Worm (Caenorhabditis elegans) whole organism, young adult: Measurements from ENCODE around the gene rpb-12.

ENCODE experiments used
- B0261.1 ChIP-seq: sonication (generic microtip); optimal IDR thresholded peaks from 2 replicates; lab custom pipeline; 2016; ENCODE audit warnings: mild to moderate bottlenecking, missing genetic modification characterization, moderate library complexity, missing compliant biosample characterization
- B0336.3 ChIP-seq: fragments of 200-800 bp; sonication (Bioruptor generic); IDR thresholded peaks from 2 replicates; pipeline ENCODE4 v1.3.6; 2022; ENCODE audit warnings: missing genetic modification characterization, missing compliant biosample characterization
- F22D6.2 ChIP-seq: sonication (generic microtip); optimal IDR thresholded peaks from 2 replicates; lab custom pipeline; 2016; ENCODE audit warnings: mild to moderate bottlenecking, missing genetic modification characterization, missing compliant biosample characterization
- F33H1.4 ChIP-seq: fragments of 200-800 bp; sonication (Bioruptor generic); IDR thresholded peaks from 2 replicates; pipeline ENCODE4 v1.3.6; 2022; ENCODE audit warnings: missing genetic modification reagents, missing genetic modification characterization, missing compliant biosample characterization
- F37B4.10 ChIP-seq: fragments of 200-800 bp; sonication (Bioruptor generic); IDR thresholded peaks from 2 replicates; pipeline ENCODE4 v1.3.6; 2022; ENCODE audit warnings: missing genetic modification characterization, missing compliant biosample characterization
- F52B5.7 ChIP-seq: sonication (generic microtip); optimal IDR thresholded peaks from 2 replicates; lab custom pipeline; 2016; ENCODE audit warnings: mild to moderate bottlenecking, missing genetic modification characterization, missing compliant biosample characterization
- F57A8.1 ChIP-seq: fragments of 200-800 bp; sonication (Bioruptor generic); optimal IDR thresholded peaks from 2 replicates; lab custom pipeline; 2018; ENCODE audit warnings: mild to moderate bottlenecking, missing genetic modification characterization, moderate library complexity, missing compliant biosample characterization
- F57C9.4 ChIP-seq: sonication (generic microtip); optimal IDR thresholded peaks from 2 replicates; lab custom pipeline; 2017; ENCODE audit warnings: mild to moderate bottlenecking, missing genetic modification characterization, missing compliant biosample characterization
- K11D2.4 ChIP-seq: fragments of 200-800 bp; sonication (Bioruptor generic); IDR thresholded peaks from 2 replicates; pipeline ENCODE4 v1.3.6; 2022; ENCODE audit warnings: missing genetic modification reagents, missing genetic modification characterization, missing compliant biosample characterization
- K12H6.12 ChIP-seq: fragments of 200-800 bp; sonication (Bioruptor generic); optimal IDR thresholded peaks from 2 replicates; lab custom pipeline; 2018; ENCODE audit warnings: mild to moderate bottlenecking, missing genetic modification characterization, missing compliant biosample characterization
- T26A5.8 ChIP-seq: sonication (generic microtip); optimal IDR thresholded peaks from 2 replicates; lab custom pipeline; 2016; ENCODE audit warnings: missing genetic modification characterization, missing compliant biosample characterization
- Y67H2A.10 ChIP-seq: fragments of 200-800 bp; sonication (Bioruptor generic); conservative IDR thresholded peaks from 2 replicates; pipeline ENCODE4 v1.3.6; 2022; ENCODE audit warnings: missing genetic modification reagents, missing genetic modification characterization, missing compliant biosample characterization
- attf-5 ChIP-seq: fragments of 200-800 bp; sonication (Bioruptor generic); optimal IDR thresholded peaks from 2 replicates; lab custom pipeline; 2018; ENCODE audit warnings: mild to moderate bottlenecking, missing genetic modification characterization, missing compliant biosample characterization
- cebp-1 ChIP-seq, 2 experiments: fragments of 200-800 bp in 1 of 2; sonication (Bioruptor generic) in 1 of 2; sonication (generic microtip) in 1 of 2; IDR thresholded peaks in 1 of 2; optimal IDR thresholded peaks in 1 of 2; 2 replicates each; pipeline versions ENCODE4 v1.3.6 to Lab custom; 2017 to 2022; ENCODE audit warnings: missing compliant biosample characterization in 2 of 2, missing genetic modification characterization in 2 of 2, mild to moderate bottlenecking in 1 of 2, missing genetic modification reagents in 1 of 2, moderate library complexity in 1 of 2
- ceh-100 ChIP-seq: fragments of 200-800 bp; sonication (Bioruptor generic); IDR thresholded peaks from 2 replicates; pipeline ENCODE4 v1.3.6; 2022; ENCODE audit warnings: missing genetic modification reagents, missing genetic modification characterization, missing compliant biosample characterization
- ceh-58 ChIP-seq: fragments of 200-800 bp; sonication (Bioruptor generic); IDR thresholded peaks from 2 replicates; pipeline ENCODE4 v1.3.6; 2022; ENCODE audit warnings: missing genetic modification characterization, missing compliant biosample characterization
- egl-44 ChIP-seq: fragments of 200-800 bp; sonication (Bioruptor generic); IDR thresholded peaks from 2 replicates; pipeline ENCODE4 v1.3.6; 2022; ENCODE audit warnings: missing genetic modification reagents, missing genetic modification characterization, missing compliant biosample characterization
- hlh-12 ChIP-seq: sonication (generic microtip); optimal IDR thresholded peaks from 2 replicates; lab custom pipeline; 2016; ENCODE audit warnings: missing genetic modification characterization, missing compliant biosample characterization
- hlh-26 ChIP-seq: fragments of 200-800 bp; sonication (Bioruptor generic); conservative IDR thresholded peaks from 2 replicates; pipeline ENCODE4 v1.3.6; 2022; ENCODE audit warnings: missing genetic modification reagents, missing genetic modification characterization, missing compliant biosample characterization
- hmg-1.2 ChIP-seq: fragments of 200-800 bp; sonication (Bioruptor generic); IDR thresholded peaks from 2 replicates; pipeline ENCODE4 v1.3.6; 2022; ENCODE audit warnings: missing genetic modification reagents, missing genetic modification characterization, missing compliant biosample characterization
- lin-26 ChIP-seq: fragments of 200-800 bp; sonication (Bioruptor generic); IDR thresholded peaks from 2 replicates; pipeline ENCODE4 v1.3.6; 2022; ENCODE audit warnings: missing genetic modification reagents, missing genetic modification characterization, missing compliant biosample characterization
- lin-40 ChIP-seq: sonication (generic microtip); optimal IDR thresholded peaks from 2 replicates; lab custom pipeline; 2016; ENCODE audit warnings: missing genetic modification characterization, mild to moderate bottlenecking, missing compliant biosample characterization, missing genotype, missing genetic modification reagents
- lsl-1 ChIP-seq: fragments of 200-800 bp; sonication (Bioruptor generic); optimal IDR thresholded peaks from 2 replicates; lab custom pipeline; 2018; ENCODE audit warnings: mild to moderate bottlenecking, missing genetic modification characterization, moderate library complexity, missing compliant biosample characterization
- madf-6 ChIP-seq: fragments of 200-800 bp; sonication (Bioruptor generic); IDR thresholded peaks from 2 replicates; pipeline ENCODE4 v1.3.6; 2022; ENCODE audit warnings: missing genetic modification reagents, missing genetic modification characterization, missing compliant biosample characterization
- madf-8 ChIP-seq: fragments of 200-800 bp; sonication (Bioruptor generic); conservative IDR thresholded peaks from 2 replicates; pipeline ENCODE4 v1.3.6; 2022; ENCODE audit warnings: missing genetic modification reagents, missing genetic modification characterization, missing compliant biosample characterization
- mcd-1 ChIP-seq: fragments of 200-800 bp; sonication (Bioruptor generic); IDR thresholded peaks from 2 replicates; pipeline ENCODE4 v1.3.6; 2022; ENCODE audit warnings: missing genetic modification reagents, missing genetic modification characterization, missing compliant biosample characterization
- nhr-120 ChIP-seq: fragments of 200-800 bp; sonication (Bioruptor generic); IDR thresholded peaks from 2 replicates; pipeline ENCODE4 v1.3.6; 2022; ENCODE audit warnings: missing genetic modification characterization, missing compliant biosample characterization
- nhr-27 ChIP-seq: fragments of 200-800 bp; sonication (Bioruptor generic); optimal IDR thresholded peaks from 2 replicates; lab custom pipeline; 2018; ENCODE audit warnings: mild to moderate bottlenecking, missing genetic modification characterization, moderate library complexity, missing compliant biosample characterization
- nhr-80 ChIP-seq: sonication (generic microtip); optimal IDR thresholded peaks from 2 replicates; lab custom pipeline; 2016; ENCODE audit warnings: missing genetic modification characterization, missing compliant biosample characterization
- rcor-1 ChIP-seq: fragments of 200-800 bp; sonication (Bioruptor generic); IDR thresholded peaks from 2 replicates; pipeline ENCODE4 v1.3.6; 2022; ENCODE audit warnings: missing genetic modification reagents, missing genetic modification characterization, missing compliant biosample characterization
- rpc-1 ChIP-seq, 2 experiments: fragments of 150-350 bp in 1 of 2; sonication (generic microtip) in 1 of 2; optimal IDR thresholded peaks; 2 replicates each; lab custom pipeline; 2014 to 2018; ENCODE audit warnings: missing biosample characterization in 1 of 2, missing genetic modification characterization in 1 of 2, missing genetic modification reagents in 1 of 2, missing genotype in 1 of 2
- sea-2 ChIP-seq: fragments of 200-800 bp; sonication (Bioruptor generic); IDR thresholded peaks from 2 replicates; pipeline ENCODE4 v1.3.6; 2022; ENCODE audit warnings: missing genetic modification characterization, missing compliant biosample characterization
- snpc-1.1 ChIP-seq: sonication (generic microtip); optimal IDR thresholded peaks from 2 replicates; lab custom pipeline; 2017; ENCODE audit warnings: missing genetic modification characterization, mild to moderate bottlenecking, missing compliant biosample characterization, antibody characterized with exemption, moderate library complexity, missing genotype, missing genetic modification reagents; ENCODE audit not compliant: insufficient read depth
- xnd-1 ChIP-seq: sonication (generic microtip); optimal IDR thresholded peaks from 2 replicates; lab custom pipeline; 2016; ENCODE audit warnings: missing genotype, missing genetic modification reagents, missing genetic modification characterization, missing compliant biosample characterization

rpb-12 gene

DNA sequence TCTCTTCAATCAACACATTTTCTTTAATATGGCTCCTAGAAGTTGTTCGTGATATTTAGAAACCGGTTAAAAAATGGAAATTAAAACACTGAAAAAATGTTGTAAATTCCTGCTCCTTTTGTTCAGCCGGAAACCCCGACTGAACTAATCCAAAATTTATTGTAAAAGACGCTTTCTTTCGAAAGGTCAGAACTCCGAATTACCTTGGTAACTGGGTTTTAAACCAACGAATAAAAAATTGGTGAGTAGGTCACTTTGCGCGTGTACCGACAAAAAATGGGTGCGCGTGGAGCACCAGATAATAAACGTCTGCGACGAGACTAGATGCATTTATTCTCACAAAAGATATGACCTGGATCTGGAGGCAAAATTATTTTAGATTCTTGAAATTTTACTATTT lies 16.1 kb downstream of the rpb-12 start (continued):
- TF ChIP-seq egl-44 (GFP tag; lab: Robert Waterston, UW): no peak
- no peak for TF ChIP-seq hlh-12 (tag; lab: Kevin White, UChicago)
- peak; percentile 69 for TF ChIP-seq madf-6
- TF ChIP-seq F22D6.2 (tag; lab: Kevin White, UChicago): no peak

- no peak for TF ChIP-seq K11D2.4 (GFP tag; lab: Robert Waterston, UW)
- TF ChIP-seq lin-40: peak; percentile 16
- peak; percentile 50; the same call in 1 of the 2 replicates for TF ChIP-seq hmg-1.2
- no peak for TF ChIP-seq K12H6.12 (tag; lab: Kevin White, UChicago)
- peak; percentile 8 for TF ChIP-seq attf-5 (GFP tag; lab: Kevin White, UChicago)
- TF ChIP-seq Y67H2A.10 (GFP tag; lab: Robert Waterston, UW): no peak
- TF ChIP-seq mcd-1 (GFP tag; lab: Robert Waterston, UW): 0 out of 2 replicates have a peak, but pooled peaks have one; percentile 20
Measured at ce11 chrIV:9121545-9121944, 25.1 kb downstream of the rpb-12 start.

ce11 chrIV:9120220-9120619 lies 26.4 kb downstream of the rpb-12 start:
- TF ChIP-seq rpc-1 (optimal IDR thresholded peaks at IDR 0.05; lab: Kevin White, UChicago): no peak
- TF ChIP-seq rpc-1 (tag; optimal IDR thresholded peaks at IDR 0.05; lab: Kevin White, UChicago): no peak
- no peak for TF ChIP-seq B0261.1
- TF ChIP-seq hlh-26 (GFP tag; lab: Robert Waterston, UW): no peak
- no peak for TF ChIP-seq madf-8 (GFP tag; lab: Robert Waterston, UW)
- TF ChIP-seq nhr-80 (tag; lab: Kevin White, UChicago): no peak
- no peak for TF ChIP-seq nhr-120 (GFP tag; lab: Robert Waterston, UW)
- TF ChIP-seq ceh-100 (GFP tag; lab: Robert Waterston, UW): no peak
- no peak for TF ChIP-seq nhr-27 (tag; lab: Kevin White, UChicago)
- TF ChIP-seq F37B4.10: no peak

- TF ChIP-seq snpc-1.1 (tag; lab: Kevin White, UChicago): no peak
- TF ChIP-seq ceh-58 (GFP tag; lab: Robert Waterston, UW): no peak
- TF ChIP-seq rcor-1 (GFP tag; lab: Robert Waterston, UW): no peak
- no peak for TF ChIP-seq F57C9.4 (tag; lab: Kevin White, UChicago)
- TF ChIP-seq xnd-1 (tag; lab: Kevin White, UChicago): no peak
- no peak for TF ChIP-seq lin-40
- no peak for TF ChIP-seq cebp-1 (GFP tag; IDR thresholded peaks at IDR 0.05; lab: Robert Waterston, UW)
- TF ChIP-seq cebp-1 (tag; optimal IDR thresholded peaks at IDR 0.05; lab: Kevin White, UChicago): no peak
- no peak for TF ChIP-seq T26A5.8 (tag; lab: Kevin White, UChicago)
- no peak for TF ChIP-seq F52B5.7 (tag; lab: Kevin White, UChicago)
- no peak for TF ChIP-seq F57A8.1
- no peak for TF ChIP-seq B0336.3 (GFP tag; lab: Robert Waterston, UW)
- TF ChIP-seq F33H1.4 (GFP tag; lab: Robert Waterston, UW): no peak
- TF ChIP-seq lin-26: no peak
- TF ChIP-seq sea-2 (GFP tag; lab: Robert Waterston, UW): no peak
- no peak for TF ChIP-seq lsl-1 (GFP tag; lab: Kevin White, UChicago)
Measured at ce11 chrIV:9118792-9119191, 27.9 kb downstream of the rpb-12 start, which contains the start of gene nrfl-1. TSS of gene nrfl-1 (plus strand) at chrIV:9119092.
